Fruit fly (Drosophila melanogaster) whole organism, wandering third instar larva: Measurements from ENCODE around the gene Sry-delta.

Experiments used
- Abd-B ChIP-seq: fragments of >200 bp; optimal IDR thresholded peaks from 2 replicates; lab custom pipeline; 2017; ENCODE audit warnings: missing biosample characterization, missing genetic modification characterization
- CG32264 ChIP-seq: fragments of 200-800 bp; sonication (Bioruptor generic); optimal IDR thresholded peaks from 2 replicates; lab custom pipeline; 2016; ENCODE audit warnings: missing biosample characterization, missing genetic modification characterization
- CG9705 ChIP-seq: fragments of 200-800 bp; sonication (Bioruptor generic); optimal IDR thresholded peaks from 2 replicates; lab custom pipeline; 2018; ENCODE audit warnings: missing biosample characterization, mild to moderate bottlenecking, missing genetic modification characterization
- CrebA ChIP-seq: fragments of 200-800 bp; sonication (Bioruptor generic); optimal IDR thresholded peaks from 2 replicates; lab custom pipeline; 2016; ENCODE audit warnings: missing biosample characterization, mild to moderate bottlenecking, missing genetic modification characterization, borderline replicate concordance
- Dfd ChIP-seq: fragments of >200 bp; optimal IDR thresholded peaks from 2 replicates; lab custom pipeline; 2017; ENCODE audit warnings: missing biosample characterization, missing genetic modification characterization
- Dif ChIP-seq: fragments of 200-275, 200-300 bp; sonication (Bioruptor generic); optimal IDR thresholded peaks from 2 replicates; lab custom pipeline; 2018; ENCODE audit warnings: missing biosample characterization, missing genetic modification characterization; ENCODE audit not compliant: partially characterized antibody
- GATAd ChIP-seq: sonication (Bioruptor generic); optimal IDR thresholded peaks from 2 replicates; lab custom pipeline; 2016; ENCODE audit warnings: missing biosample characterization, missing genetic modification characterization
- HLH106 ChIP-seq: fragments of 200-800 bp; optimal IDR thresholded peaks from 3 replicates; lab custom pipeline; 2019; ENCODE audit warnings: missing biosample characterization, mild to moderate bottlenecking, missing genetic modification characterization, moderate library complexity
- Hnf4 ChIP-seq: fragments of 200-800 bp; sonication (Bioruptor generic); optimal IDR thresholded peaks from 2 replicates; lab custom pipeline; 2016; ENCODE audit warnings: missing biosample characterization, mild to moderate bottlenecking, missing genetic modification characterization
- Hr78 ChIP-seq: fragments of >200 bp; optimal IDR thresholded peaks from 2 replicates; lab custom pipeline; 2017; ENCODE audit warnings: missing biosample characterization, missing genetic modification characterization
- Hr83 ChIP-seq: fragments of 200-300 bp; sonication (Bioruptor generic); optimal IDR thresholded peaks from 2 replicates; lab custom pipeline; 2016; ENCODE audit warnings: missing biosample characterization, mild to moderate bottlenecking, missing genetic modification characterization, moderate library complexity; ENCODE audit not compliant: poor library complexity, severe bottlenecking
- Jra ChIP-seq: sonication (Bioruptor generic); optimal IDR thresholded peaks from 2 replicates; lab custom pipeline; 2016; ENCODE audit warnings: missing biosample characterization, missing genetic modification characterization
- Mio ChIP-seq: sonication (Bioruptor generic); optimal IDR thresholded peaks from 2 replicates; lab custom pipeline; 2016; ENCODE audit warnings: missing biosample characterization, missing genetic modification characterization
- Myc ChIP-seq: fragments of >200 bp; optimal IDR thresholded peaks from 2 replicates; lab custom pipeline; 2017
- N ChIP-seq: fragments of >200 bp; optimal IDR thresholded peaks from 2 replicates; lab custom pipeline; 2018; ENCODE audit warnings: missing biosample characterization, missing external identifiers, missing genetic modification characterization
- OdsH ChIP-seq: fragments of 200-800 bp; sonication (Bioruptor generic); optimal IDR thresholded peaks from 2 replicates; lab custom pipeline; 2016; ENCODE audit warnings: missing biosample characterization, mild to moderate bottlenecking, missing genetic modification characterization
- Rel ChIP-seq, 2 experiments: fragments of 200-800 bp; sonication (Bioruptor generic) in 1 of 2; optimal IDR thresholded peaks; 2 replicates in 1 of 2; 3 replicates in 1 of 2; lab custom pipeline; 2016 to 2019; ENCODE audit warnings: mild to moderate bottlenecking in 2 of 2, missing biosample characterization in 2 of 2, missing genetic modification characterization in 2 of 2, moderate library complexity in 1 of 2
- Sp1 ChIP-seq: fragments of 200-800 bp; sonication (Bioruptor generic); optimal IDR thresholded peaks from 3 replicates; lab custom pipeline; 2019; ENCODE audit warnings: missing biosample characterization, mild to moderate bottlenecking, missing genetic modification characterization, moderate library complexity
- Vsx2 ChIP-seq: fragments of 200-300, 225-300 bp; sonication (Bioruptor generic); optimal IDR thresholded peaks from 2 replicates; lab custom pipeline; 2018; ENCODE audit warnings: missing biosample characterization, missing genetic modification characterization; ENCODE audit not compliant: partially characterized antibody
- br ChIP-seq: fragments of 200-800 bp; sonication (Bioruptor generic); optimal IDR thresholded peaks from 2 replicates; lab custom pipeline; 2016; ENCODE audit warnings: missing biosample characterization, missing genetic modification characterization
- brk ChIP-seq: fragments of 200-800 bp; sonication (Bioruptor generic); optimal IDR thresholded peaks from 2 replicates; lab custom pipeline; 2016; ENCODE audit warnings: missing biosample characterization, mild to moderate bottlenecking, missing genetic modification characterization
- dl ChIP-seq, 2 experiments: fragments of 175-275, 200-275 bp in 1 of 2; fragments of 200-275 bp in 1 of 2; sonication (Bioruptor generic); optimal IDR thresholded peaks; lab custom pipeline; 2018; ENCODE audit warnings: mild to moderate bottlenecking in 2 of 2, missing biosample characterization in 2 of 2, missing genetic modification characterization in 2 of 2, moderate library complexity in 2 of 2; ENCODE audit not compliant: partially characterized antibody in 2 of 2, insufficient read depth in 1 of 2
- dmrt93B ChIP-seq: fragments of 200-800 bp; sonication (Bioruptor generic); optimal IDR thresholded peaks from 2 replicates; lab custom pipeline; 2018; ENCODE audit warnings: missing biosample characterization, mild to moderate bottlenecking, missing genetic modification characterization
- dsf ChIP-seq: sonication (Bioruptor generic); optimal IDR thresholded peaks from 2 replicates; lab custom pipeline; 2016; ENCODE audit warnings: missing biosample characterization, missing genetic modification characterization, borderline replicate concordance
- ey ChIP-seq: fragments of 200-800 bp; sonication (Bioruptor generic); optimal IDR thresholded peaks from 2 replicates; lab custom pipeline; 2016; ENCODE audit warnings: missing biosample characterization, missing genetic modification characterization
- foxo ChIP-seq, 2 experiments: fragments of 200-800 bp; sonication (Bioruptor generic); optimal IDR thresholded peaks; 2 replicates in 1 of 2; 3 replicates in 1 of 2; lab custom pipeline; 2016 to 2017; ENCODE audit warnings: missing biosample characterization in 2 of 2, missing genetic modification characterization in 2 of 2
- fru ChIP-seq: fragments of 200-800 bp; sonication (Bioruptor generic); optimal IDR thresholded peaks from 3 replicates; lab custom pipeline; 2016; ENCODE audit warnings: missing biosample characterization, mild to moderate bottlenecking, missing genetic modification characterization
- h ChIP-seq: fragments of 200-800 bp; sonication (Bioruptor generic); optimal IDR thresholded peaks from 3 replicates; lab custom pipeline; 2016; ENCODE audit warnings: missing biosample characterization, mild to moderate bottlenecking, missing genetic modification characterization
- jim ChIP-seq: fragments of 175-275, 200-325 bp; sonication (Bioruptor generic); optimal IDR thresholded peaks from 2 replicates; lab custom pipeline; 2016; ENCODE audit warnings: missing biosample characterization, mild to moderate bottlenecking, missing genetic modification characterization
- lola ChIP-seq: fragments of >200 bp; optimal IDR thresholded peaks from 2 replicates; lab custom pipeline; 2017; ENCODE audit warnings: missing biosample characterization, missing genetic modification characterization
- pan ChIP-seq: fragments of >200 bp; optimal IDR thresholded peaks from 2 replicates; lab custom pipeline; 2017
- psq ChIP-seq: fragments of 200-800 bp; sonication (Bioruptor generic); optimal IDR thresholded peaks from 3 replicates; lab custom pipeline; 2017; ENCODE audit warnings: missing biosample characterization, mild to moderate bottlenecking, missing genetic modification characterization, moderate library complexity
- rgr ChIP-seq: fragments of 200-800 bp; sonication (Bioruptor generic); optimal IDR thresholded peaks from 3 replicates; lab custom pipeline; 2016; ENCODE audit warnings: missing biosample characterization, mild to moderate bottlenecking, missing genetic modification characterization
- sage ChIP-seq: fragments of 200-800 bp; sonication (Bioruptor generic); optimal IDR thresholded peaks from 2 replicates; lab custom pipeline; 2016; ENCODE audit warnings: missing biosample characterization, mild to moderate bottlenecking, missing genetic modification characterization
- sv ChIP-seq: fragments of 200-800 bp; sonication (Bioruptor generic); optimal IDR thresholded peaks from 3 replicates; lab custom pipeline; 2016; ENCODE audit warnings: missing biosample characterization, missing genetic modification characterization
- tai ChIP-seq: sonication (Bioruptor generic); optimal IDR thresholded peaks from 2 replicates; lab custom pipeline; 2016; ENCODE audit warnings: missing biosample characterization, missing genetic modification characterization
- usp ChIP-seq: fragments of >200 bp; optimal IDR thresholded peaks from 2 replicates; lab custom pipeline; 2017; ENCODE audit warnings: missing biosample characterization, missing genetic modification characterization
- woc ChIP-seq: sonication (Bioruptor generic); optimal IDR thresholded peaks from 2 replicates; lab custom pipeline; 2016; ENCODE audit warnings: missing biosample characterization, mild to moderate bottlenecking, missing genetic modification characterization

Gene Sry-delta

DNA sequence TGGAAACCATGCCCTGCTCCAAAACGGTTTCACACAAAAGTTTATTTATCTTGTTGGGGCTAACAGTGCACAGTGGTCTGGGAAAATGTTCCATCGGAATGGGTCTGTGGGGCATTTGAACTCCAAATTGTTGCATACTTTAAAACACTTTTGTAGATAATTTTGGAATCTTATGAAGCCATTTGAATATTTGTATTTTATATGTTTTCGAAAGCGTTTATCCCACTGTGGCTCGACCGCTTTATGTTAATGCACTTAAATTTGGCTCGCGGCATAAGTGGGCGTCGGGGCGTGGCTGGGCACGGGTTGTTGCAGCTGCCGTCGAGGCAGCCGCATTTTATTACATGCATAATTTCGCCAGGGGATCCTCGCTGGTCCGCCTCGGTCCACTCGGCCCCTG is 28.7 kb downstream of the Sry-delta start:
- TF ChIP-seq fru (GFP tag; lab: Kevin White, UChicago) (no peak), Mio (GFP tag; lab: Kevin White, UChicago) (no peak), foxo (GFP tag; optimal IDR thresholded peaks at IDR 0.05; lab: Kevin White, UChicago) (peak in 1 of 2 experiments; percentile 30), dsf (GFP tag; lab: Kevin White, UChicago) (no peak), Jra (no peak), jim (no peak), Dfd (no peak), psq (GFP tag; lab: Kevin White, UChicago) (no peak), CG32264 (no peak), tai (GFP tag; lab: Kevin White, UChicago) (no peak), CG9705 (GFP tag; lab: Kevin White, UChicago) (no peak), ey (no peak), Sp1 (no peak), h (GFP tag; lab: Kevin White, UChicago) (peak; percentile 46), dl (GFP tag; optimal IDR thresholded peaks at IDR 0.05; lab: Kevin White, UChicago; ENCODE audit: insufficient read depth in 1 of 2, partially characterized antibody in 2 of 2) (no peak), br (peak; percentile 3), dmrt93B (GFP tag; lab: Kevin White, UChicago) (no peak), Myc (no peak), HLH106 (tag; lab: Kevin White, UChicago) (peak; percentile 31), N (GFP tag; lab: Kevin White, UChicago) (no peak), Dif (GFP tag; lab: Kevin White, UChicago) (no peak), usp (GFP tag; lab: Kevin White, UChicago) (no peak), sv (GFP tag; lab: Kevin White, UChicago) (no peak), rgr (GFP tag; lab: Kevin White, UChicago) (peak; percentile 18), Abd-B (no peak)

DNA sequence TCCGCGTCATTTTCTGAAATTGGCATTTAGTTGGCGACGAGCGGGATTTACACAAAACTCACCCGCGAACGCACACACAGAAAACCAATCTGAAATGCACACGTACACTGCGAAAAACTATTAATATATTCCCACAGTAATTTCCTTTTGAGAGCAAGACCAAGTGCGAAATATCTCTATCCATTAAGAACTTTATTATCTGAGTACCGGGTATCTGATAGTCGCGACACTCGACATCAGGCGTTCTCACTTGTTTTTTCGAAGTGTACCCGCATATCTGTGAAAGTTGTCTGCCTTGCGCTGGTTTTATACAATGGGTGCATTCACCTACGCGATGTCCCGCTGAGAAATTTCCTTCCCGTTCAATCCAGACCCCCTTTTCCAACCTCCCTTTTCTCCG is 32.9 kb downstream of the Sry-delta start:
- peak; percentile 35 for TF ChIP-seq h (GFP tag; lab: Kevin White, UChicago)
- no peak for TF ChIP-seq Jra
- TF ChIP-seq GATAd (GFP tag; lab: Kevin White, UChicago), result no peak
- no peak for TF ChIP-seq dl (GFP tag; optimal IDR thresholded peaks at IDR 0.05; lab: Kevin White, UChicago; ENCODE audit: insufficient read depth in 1 of 2, partially characterized antibody in 2 of 2)
- TF ChIP-seq N (GFP tag; lab: Kevin White, UChicago), result no peak
- TF ChIP-seq Hr78 (GFP tag; lab: Kevin White, UChicago), result no peak
- no peak for TF ChIP-seq woc
- peak; percentile 19 for TF ChIP-seq rgr (GFP tag; lab: Kevin White, UChicago)
- no peak for TF ChIP-seq lola (GFP tag; lab: Kevin White, UChicago)
- TF ChIP-seq br, result peak; percentile 39
- no peak for TF ChIP-seq Hr83 (GFP tag; lab: Kevin White, UChicago)
- TF ChIP-seq dmrt93B (GFP tag; lab: Kevin White, UChicago), result peak; percentile 16
- TF ChIP-seq psq (GFP tag; lab: Kevin White, UChicago), result peak; percentile 15
- no peak for TF ChIP-seq Mio (GFP tag; lab: Kevin White, UChicago)
- peak; percentile 58 for TF ChIP-seq fru (GFP tag; lab: Kevin White, UChicago)
- TF ChIP-seq sv (GFP tag; lab: Kevin White, UChicago), result no peak
- no peak for TF ChIP-seq Dif (GFP tag; lab: Kevin White, UChicago)
- TF ChIP-seq HLH106 (tag; lab: Kevin White, UChicago), result peak; percentile 8
- TF ChIP-seq tai (GFP tag; lab: Kevin White, UChicago), result no peak
- TF ChIP-seq pan (lab: Kevin White, UChicago), result no peak
- no peak for TF ChIP-seq CG32264
- no peak for TF ChIP-seq brk
- TF ChIP-seq dsf (GFP tag; lab: Kevin White, UChicago), result no peak
- no peak for TF ChIP-seq usp (GFP tag; lab: Kevin White, UChicago)
- peak; percentile 15 for TF ChIP-seq Sp1
- TF ChIP-seq Dfd, result no peak
- TF ChIP-seq foxo (GFP tag; optimal IDR thresholded peaks at IDR 0.05; lab: Kevin White, UChicago), result peak in 1 of 2 experiments; percentile 64
- TF ChIP-seq ey, result peak; percentile 49
- TF ChIP-seq Myc, result no peak
- TF ChIP-seq Rel (GFP tag; optimal IDR thresholded peaks at IDR 0.05; lab: Kevin White, UChicago), result no peak
- TF ChIP-seq Rel (tag; optimal IDR thresholded peaks at IDR 0.05; lab: Kevin White, UChicago), result no peak
- no peak for TF ChIP-seq CrebA (GFP tag; lab: Kevin White, UChicago)
- no peak for TF ChIP-seq jim
- no peak for TF ChIP-seq CG9705 (GFP tag; lab: Kevin White, UChicago)
- no peak for TF ChIP-seq Vsx2
- TF ChIP-seq Hnf4 (GFP tag; lab: Kevin White, UChicago), result no peak
- no peak for TF ChIP-seq OdsH (GFP tag; lab: Kevin White, UChicago)
- no peak for TF ChIP-seq Abd-B
- TF ChIP-seq sage (GFP tag; lab: Kevin White, UChicago), result no peak
